Fruit fly (Drosophila melanogaster) whole organism, larva: ENCODE results near the gene CG13998.

ENCODE experiments used
- noc ChIP-seq: fragments of 200-800 bp; sonication (Bioruptor generic); optimal IDR thresholded peaks from 3 replicates; lab custom pipeline; 2019; ENCODE audit warnings: missing biosample characterization, mild to moderate bottlenecking, missing genetic modification characterization, moderate library complexity

Gene CG13998

DNA sequence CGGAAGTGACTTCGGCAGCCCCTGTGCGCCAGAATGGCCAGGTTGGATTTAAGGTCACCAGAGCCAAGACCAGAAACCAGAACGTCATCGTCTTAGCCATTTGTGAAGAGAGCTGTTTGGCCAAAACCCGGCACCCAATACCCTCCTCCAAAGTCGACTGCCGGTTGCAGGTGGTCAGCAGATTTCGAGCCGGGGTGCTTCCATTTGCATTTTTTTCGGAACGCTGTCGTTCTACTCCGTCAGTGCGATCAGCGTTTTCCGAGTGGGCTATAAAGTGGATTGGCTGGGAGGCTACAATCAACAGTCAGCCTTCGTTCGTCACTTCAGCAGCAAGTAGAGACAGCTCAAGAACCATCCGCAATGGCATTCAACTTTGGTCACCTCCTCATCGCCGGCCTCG is at the start of gene CG13998, which contains the start of gene Vm26Ab:
Gene CG13998 (minus strand): TSS at position 114 of the 400 bp plus-strand sequence.
Gene Vm26Ab (plus strand): TSS at position 299 of the 400 bp plus-strand sequence.
- no peak for TF ChIP-seq noc (tag; lab: Kevin White, UChicago)

DNA sequence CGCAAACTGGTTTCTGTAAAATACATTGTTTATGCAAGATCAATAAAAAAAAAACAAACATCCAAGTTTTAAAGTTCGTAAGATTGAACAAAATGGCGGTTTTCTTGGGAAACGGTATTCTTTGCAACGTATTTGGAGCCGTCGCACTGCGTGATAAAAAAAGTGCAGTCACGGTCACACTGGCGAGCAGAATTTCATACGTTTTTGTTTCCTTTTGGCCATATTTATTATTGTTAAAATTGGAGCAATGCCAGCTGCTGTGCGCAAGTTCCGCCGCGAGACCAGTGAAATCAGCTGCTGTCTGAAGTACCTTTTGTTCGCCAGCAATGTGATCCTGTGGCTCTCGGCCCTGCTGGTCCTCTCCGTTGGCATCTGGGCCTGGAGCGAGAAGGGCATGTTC is 43.4 kb upstream of the CG13998 start, which contains the start of gene Tsp26A:
Gene Tsp26A (plus strand): TSS at position 164 of the 400 bp plus-strand sequence.
- TF ChIP-seq noc (tag; lab: Kevin White, UChicago): no peak

DNA sequence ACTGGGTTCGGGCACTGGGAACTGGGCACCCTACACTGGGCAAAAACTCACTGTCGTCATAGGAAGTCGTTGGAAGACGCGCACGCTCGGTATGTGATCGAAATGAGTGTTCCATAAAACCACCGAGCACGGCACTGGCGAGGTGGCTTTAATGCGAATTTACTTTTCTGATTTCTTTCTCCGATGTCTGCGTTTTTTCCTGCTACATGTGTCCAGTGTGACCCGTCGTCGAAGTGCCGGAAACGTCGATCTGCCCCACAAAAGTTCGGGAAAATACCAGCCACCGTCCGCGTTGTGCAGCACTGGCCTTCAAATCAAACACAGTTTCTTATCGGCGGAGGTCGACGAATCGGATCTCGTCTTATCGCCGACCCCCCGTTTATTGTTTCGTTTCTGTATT is 42.6 kb upstream of the CG13998 start, which contains the start of gene Kdm5:
Gene Kdm5 (minus strand): TSS at position 255 of the 400 bp plus-strand sequence.
- TF ChIP-seq noc (tag; lab: Kevin White, UChicago): peak; percentile 69

DNA sequence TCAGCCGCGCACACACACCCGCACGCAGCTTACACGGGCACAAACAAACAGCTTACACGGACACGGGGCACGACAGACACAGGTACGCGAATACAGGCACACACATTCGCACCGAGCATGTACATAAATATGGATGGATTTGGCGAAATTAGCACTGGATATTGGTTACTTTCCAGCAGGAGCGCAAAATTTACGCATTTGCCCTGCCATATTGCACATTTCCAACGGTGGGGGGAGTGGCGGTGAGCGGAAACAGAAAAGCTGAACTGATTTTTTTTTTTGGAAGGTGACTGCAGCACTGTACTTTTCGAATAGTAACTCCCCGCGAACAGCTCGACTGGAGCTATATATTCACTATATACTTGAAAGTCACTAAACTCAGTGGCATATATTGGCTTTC is 41.8 kb upstream of the CG13998 start:
- TF ChIP-seq noc (tag; lab: Kevin White, UChicago): no peak

DNA sequence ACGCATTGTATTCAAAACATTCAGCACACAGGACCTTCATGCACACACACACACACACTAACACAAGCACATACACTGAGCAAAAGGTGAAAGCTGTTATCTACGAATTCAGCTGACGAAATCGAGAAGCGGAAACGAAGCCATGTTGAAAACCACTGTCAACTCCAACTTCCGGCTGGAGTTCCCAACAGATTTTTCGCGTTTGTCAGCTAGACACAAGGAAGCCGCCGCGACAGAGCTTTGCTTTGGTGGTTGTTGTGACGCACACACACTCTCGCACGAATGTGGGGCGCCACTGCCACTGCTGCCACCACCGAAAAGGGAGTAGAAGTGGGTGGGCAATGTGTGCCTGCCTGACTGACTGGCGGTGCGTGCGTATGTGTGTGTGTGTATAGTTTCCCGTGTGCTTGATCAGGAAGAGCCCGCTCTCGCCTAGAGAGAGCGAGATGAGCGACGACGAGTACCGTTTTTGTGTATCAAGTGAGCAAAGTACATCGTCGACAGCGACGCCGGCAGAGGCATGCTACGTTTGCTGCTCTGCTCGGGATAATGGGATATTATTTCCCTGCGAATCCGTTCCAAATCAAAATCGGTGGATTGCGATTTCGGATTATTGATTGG is 41.1 kb upstream of the CG13998 start:
- TF ChIP-seq noc (tag; lab: Kevin White, UChicago): no peak

DNA sequence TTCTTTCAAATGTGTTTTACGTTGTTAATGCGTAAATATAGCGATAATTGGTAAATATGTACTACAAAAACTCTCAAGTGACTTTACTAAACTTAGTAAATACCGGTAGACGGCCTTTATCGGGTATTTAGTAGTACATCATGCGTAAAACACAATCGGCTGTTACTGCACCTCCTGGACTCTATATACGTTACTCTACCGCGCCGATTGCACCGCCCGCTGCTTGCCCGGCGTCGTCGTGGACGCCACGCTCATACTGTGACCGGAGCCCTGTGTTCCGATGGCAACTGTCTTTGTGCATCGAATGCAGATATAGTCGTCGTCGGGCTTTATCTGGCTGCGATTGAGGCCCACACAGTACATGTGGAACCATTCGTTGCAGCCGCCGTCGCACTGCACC is 33.8 kb upstream of the CG13998 start:
- no peak for TF ChIP-seq noc (tag; lab: Kevin White, UChicago)

DNA sequence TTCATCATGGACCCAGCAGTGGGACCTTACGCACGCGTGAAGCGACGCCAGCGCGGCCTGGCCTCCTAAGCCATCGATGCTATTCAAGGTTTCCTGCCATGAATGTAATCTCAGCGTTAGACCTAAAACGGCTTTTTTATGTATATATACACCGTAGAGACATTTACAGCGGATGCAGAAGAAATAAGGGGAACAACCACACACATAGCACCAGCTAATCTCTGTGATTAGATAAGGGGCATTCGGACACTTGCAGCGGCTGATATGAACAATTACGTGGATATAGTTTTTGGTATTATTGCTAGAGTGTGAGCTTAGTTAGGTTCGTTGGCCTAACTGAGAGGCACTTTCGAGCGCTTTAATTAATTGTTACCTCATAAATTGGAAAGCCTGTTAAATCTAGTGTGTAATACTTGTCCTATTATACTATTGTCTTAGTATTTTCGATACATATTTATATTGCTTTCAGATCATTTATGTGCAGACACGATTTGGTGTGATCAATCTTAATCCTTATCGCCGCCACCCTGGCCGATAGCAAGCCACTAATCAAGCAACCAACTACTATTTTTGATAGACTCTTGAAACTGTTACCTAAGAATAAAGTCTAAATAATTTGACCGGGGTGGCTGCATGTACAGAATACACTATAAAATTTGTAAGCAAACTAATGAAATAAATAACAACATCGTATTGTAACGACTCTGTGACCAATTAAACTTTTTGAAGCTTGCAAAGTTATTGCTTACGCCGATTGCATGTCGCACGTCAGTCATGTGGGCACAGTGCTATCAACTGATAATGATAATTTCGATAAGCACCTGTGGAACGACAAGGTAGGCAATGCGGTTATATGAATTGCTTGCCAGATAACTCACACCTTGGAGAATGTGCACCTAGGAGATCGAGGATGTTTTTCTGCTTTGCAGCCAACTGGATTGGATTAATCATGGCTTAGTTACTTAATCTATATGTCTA is 31.8 kb upstream of the CG13998 start:
- no peak for TF ChIP-seq noc (tag; lab: Kevin White, UChicago)

DNA sequence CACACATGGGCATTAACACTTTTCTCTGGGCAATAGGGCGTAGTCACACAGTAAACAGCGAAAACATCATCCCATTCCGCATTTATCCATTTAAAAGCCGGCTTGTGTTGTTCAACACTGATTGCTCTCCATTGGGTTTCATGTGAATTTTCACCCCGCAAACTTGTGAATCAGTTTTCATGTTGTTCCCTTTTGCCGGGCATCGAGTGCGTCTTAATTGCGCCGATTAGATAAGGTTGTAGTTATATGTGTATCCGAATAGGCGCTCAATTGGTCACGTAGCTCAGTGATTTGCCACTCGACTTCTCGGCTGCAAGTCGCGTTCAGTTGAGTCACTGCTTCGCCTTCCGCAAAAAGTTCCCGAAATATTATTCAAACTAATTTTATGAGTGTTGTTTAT is 30.3 kb upstream of the CG13998 start:
- no peak for TF ChIP-seq noc (tag; lab: Kevin White, UChicago)

DNA sequence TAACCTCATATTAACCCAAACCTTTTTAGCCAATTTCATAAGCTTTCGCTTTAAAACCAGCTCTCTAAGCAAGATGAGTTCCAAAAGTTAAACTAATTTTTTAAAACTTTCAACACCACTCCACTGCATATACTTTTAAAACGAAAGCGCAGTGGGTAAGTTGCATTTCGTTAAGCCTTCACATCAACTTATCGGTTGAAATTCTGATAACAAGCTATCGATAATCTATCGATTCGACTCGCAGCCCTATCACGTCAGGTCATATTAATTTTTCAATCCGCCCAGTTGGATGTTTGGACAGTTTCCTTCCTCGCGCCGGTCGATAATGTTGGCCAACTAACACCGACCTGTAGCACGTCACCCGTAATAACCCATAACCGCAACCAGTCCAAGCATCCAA is 29.5 kb upstream of the CG13998 start, which contains the start of gene ifc:
Gene ifc (plus strand): TSS at position 255 of the 400 bp plus-strand sequence.
- no peak for TF ChIP-seq noc (tag; lab: Kevin White, UChicago)

DNA sequence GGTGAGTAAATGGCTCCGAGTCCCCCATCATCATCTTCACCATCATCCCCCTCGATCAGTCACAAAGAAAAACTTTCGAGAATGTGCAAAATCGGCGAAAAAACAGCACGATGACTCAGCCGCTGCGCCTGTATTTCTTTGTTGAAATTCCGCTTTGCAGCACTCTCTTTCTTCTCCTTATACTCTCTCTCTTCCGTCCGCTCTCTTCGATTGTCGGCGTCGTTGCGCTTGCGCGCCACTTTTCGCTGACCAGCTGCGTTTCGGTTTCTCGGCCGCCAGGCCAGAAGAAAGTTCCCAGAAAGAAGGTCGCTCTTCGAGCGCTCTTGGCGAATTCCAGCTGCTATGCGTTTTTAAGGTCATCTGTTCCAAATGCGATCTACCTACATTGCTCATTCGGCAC is 26.6 kb upstream of the CG13998 start:
- no peak for TF ChIP-seq noc (tag; lab: Kevin White, UChicago)

DNA sequence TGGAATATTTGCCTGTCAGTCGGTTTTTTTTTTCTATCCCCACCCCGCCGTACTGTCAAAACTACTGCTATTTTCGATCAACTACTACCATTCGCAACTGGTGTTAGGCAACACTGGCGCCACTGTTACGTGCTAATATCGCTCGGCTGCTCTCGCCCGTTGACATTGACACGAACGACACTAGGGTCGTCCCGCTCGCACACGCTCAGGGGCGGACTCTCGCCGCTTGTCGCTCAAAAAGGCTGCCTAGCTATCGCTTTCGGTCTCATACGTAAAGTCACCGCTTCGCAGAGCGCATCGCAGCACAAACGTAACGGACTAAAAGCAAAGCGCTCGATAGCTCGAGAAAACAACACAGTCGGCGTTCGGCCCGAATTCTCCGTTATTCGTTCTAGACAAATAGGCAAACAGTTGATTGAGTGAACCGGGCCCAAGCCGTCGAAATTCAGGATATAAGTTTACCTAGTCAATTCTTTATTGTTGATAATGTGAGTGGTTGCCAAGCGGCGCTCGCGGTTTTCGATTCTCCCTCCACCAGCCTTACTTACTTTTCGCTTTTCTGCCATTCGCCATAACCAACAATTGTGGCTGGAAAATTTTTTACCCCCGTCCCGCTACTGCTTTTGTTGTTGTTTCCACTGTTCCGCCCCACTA is 25.8 kb upstream of the CG13998 start:
- TF ChIP-seq noc (tag; lab: Kevin White, UChicago): peak; percentile 19

DNA sequence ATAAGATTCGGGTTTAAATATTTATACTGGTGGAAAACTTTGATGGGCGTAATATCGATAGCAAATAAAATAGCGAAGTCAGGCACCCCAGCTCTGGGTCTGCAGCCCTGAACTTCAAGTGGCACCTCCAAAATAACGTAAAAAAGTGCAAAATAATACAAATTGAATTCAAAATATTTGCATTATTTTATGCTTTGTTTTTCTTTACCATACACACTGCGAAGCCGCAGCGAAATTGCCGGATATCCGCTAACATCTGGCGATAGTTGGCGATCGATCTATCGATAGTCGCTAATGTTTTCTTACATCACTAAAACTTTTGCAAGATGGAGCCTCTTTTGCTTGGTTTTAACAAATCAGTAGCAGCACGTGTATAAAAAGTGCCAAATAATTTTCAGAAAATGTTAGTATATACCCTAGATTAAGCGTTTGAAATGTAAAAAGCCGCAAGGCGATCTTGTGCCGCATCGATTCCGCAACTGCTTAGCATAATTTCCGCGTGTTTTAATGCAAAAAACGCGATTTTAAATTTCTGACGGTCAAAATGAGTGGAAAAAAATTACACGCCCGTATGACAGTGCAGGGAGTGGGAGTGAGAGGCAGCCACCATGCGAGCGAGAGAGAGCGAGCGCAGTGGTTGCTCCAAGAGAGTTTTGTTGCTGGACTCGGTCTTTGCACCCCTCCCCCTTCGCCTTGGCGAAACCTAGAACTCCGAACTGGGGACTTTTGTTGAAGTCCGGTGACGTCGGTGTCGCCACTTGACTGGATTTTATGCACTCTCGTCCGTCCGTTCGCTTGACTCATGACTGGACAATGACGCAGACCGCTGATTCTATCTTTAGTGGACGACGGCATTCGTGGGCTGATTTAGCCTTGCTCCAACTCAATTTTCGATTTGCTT is 25.1 kb upstream of the CG13998 start, which contains the start of gene eIF4A:
Gene eIF4A (plus strand): TSS at position 332 of the 901 bp plus-strand sequence.
- no peak for TF ChIP-seq noc (tag; lab: Kevin White, UChicago)

DNA sequence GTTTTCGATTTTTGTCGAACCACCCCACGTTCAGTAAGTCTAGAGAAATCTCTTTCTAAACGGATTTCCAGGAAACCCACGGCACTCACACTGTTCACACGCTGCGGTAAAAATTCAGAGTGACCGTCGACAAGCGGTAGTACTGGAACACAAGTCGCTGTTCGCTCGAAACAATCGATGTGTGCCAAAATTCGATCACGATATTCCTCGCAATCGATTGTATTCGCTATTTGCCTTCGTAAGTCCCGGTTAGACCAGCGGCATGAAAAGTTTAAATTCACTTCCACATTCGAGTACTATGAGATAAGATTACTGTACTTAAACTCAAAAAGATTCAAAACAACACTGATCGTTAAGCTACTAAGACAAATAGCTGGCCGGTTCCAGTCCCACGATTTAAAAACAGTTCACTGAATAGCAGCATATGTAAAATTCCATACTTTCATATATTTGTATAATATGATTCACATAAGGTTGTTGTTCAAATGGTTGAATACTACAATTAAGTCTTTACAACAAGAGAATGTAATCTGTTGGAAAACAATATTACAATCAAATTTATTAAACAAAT is 24.3 kb upstream of the CG13998 start, which contains the start of gene chic:
Gene chic (minus strand): TSS at position 157 of the 571 bp plus-strand sequence.
- TF ChIP-seq noc (tag; lab: Kevin White, UChicago): peak; percentile 33
